Fruit fly (Drosophila melanogaster) whole organism, embryonic: Measurements from ENCODE around the gene Elo68alpha.

Experiments used
- Ada2b ChIP-seq: fragments of 200-800 bp; sonication (Bioruptor generic); IDR thresholded peaks from 2 replicates; pipeline ENCODE4 v1.3.6; 2022; ENCODE audit warnings: missing biosample characterization, missing genetic modification characterization
- CG11504 ChIP-seq: fragments of 200-800 bp; sonication (Bioruptor generic); optimal IDR thresholded peaks from 3 replicates; lab custom pipeline; 2019; ENCODE audit warnings: missing biosample characterization, mild to moderate bottlenecking, missing genetic modification characterization, moderate library complexity
- CG12236 ChIP-seq: fragments of 200-800 bp; sonication (Bioruptor generic); optimal IDR thresholded peaks from 2 replicates; lab custom pipeline; 2016; ENCODE audit warnings: missing biosample characterization, missing genetic modification characterization
- CG12769 ChIP-seq: fragments of 200-800 bp; sonication (Bioruptor generic); optimal IDR thresholded peaks from 2 replicates; lab custom pipeline; 2019; ENCODE audit warnings: missing biosample characterization, mild to moderate bottlenecking, missing genetic modification characterization, moderate library complexity
- CG15073 ChIP-seq: fragments of 200-800 bp; sonication (Bioruptor generic); optimal IDR thresholded peaks from 2 replicates; lab custom pipeline; 2016; ENCODE audit warnings: missing biosample characterization, missing genetic modification characterization
- CG1602 ChIP-seq: fragments of 200-800 bp; sonication (Bioruptor generic); optimal IDR thresholded peaks from 3 replicates; lab custom pipeline; 2016; ENCODE audit warnings: missing biosample characterization, missing genetic modification characterization
- CG16813 ChIP-seq: fragments of 200-800 bp; sonication (Bioruptor generic); IDR thresholded peaks from 3 replicates; pipeline ENCODE4 v1.3.6; 2022; ENCODE audit warnings: missing biosample characterization, missing genetic modification characterization; ENCODE audit not compliant: partially characterized antibody
- CG17568 ChIP-seq: fragments of 200-800 bp; sonication (Bioruptor generic); optimal IDR thresholded peaks from 2 replicates; lab custom pipeline; 2018; ENCODE audit warnings: missing biosample characterization, mild to moderate bottlenecking, missing genetic modification characterization, moderate library complexity
- CG30020 ChIP-seq: fragments of 200-800 bp; optimal IDR thresholded peaks from 2 replicates; lab custom pipeline; 2019; ENCODE audit warnings: missing biosample characterization, mild to moderate bottlenecking, missing genetic modification characterization, moderate library complexity
- CG32772 ChIP-seq: fragments of 200-800 bp; sonication (Bioruptor generic); IDR thresholded peaks from 2 replicates; pipeline ENCODE4 v1.3.6; 2022; ENCODE audit warnings: missing biosample characterization, missing genetic modification characterization
- CG33557 ChIP-seq: fragments of 200-800 bp; sonication (Bioruptor generic); optimal IDR thresholded peaks from 2 replicates; lab custom pipeline; 2019; ENCODE audit warnings: missing biosample characterization, mild to moderate bottlenecking, missing genetic modification characterization, moderate library complexity
- CG4730 ChIP-seq: fragments of 200-800 bp; sonication (Bioruptor generic); IDR thresholded peaks from 2 replicates; pipeline ENCODE4 v1.3.6; 2022; ENCODE audit warnings: missing biosample characterization, missing genetic modification characterization
- CG8290 ChIP-seq, 3 experiments: fragments of 200-800 bp; sonication (Bioruptor generic); optimal IDR thresholded peaks; 2 replicates each; lab custom pipeline; 2016 to 2019; ENCODE audit warnings: missing biosample characterization in 3 of 3, missing genetic modification characterization in 3 of 3, mild to moderate bottlenecking in 2 of 3, moderate library complexity in 1 of 3
- CG9215 ChIP-seq: fragments of 200-800 bp; sonication (Bioruptor generic); IDR thresholded peaks from 2 replicates; pipeline ENCODE4 v1.3.6; 2022; ENCODE audit warnings: missing biosample characterization, missing genetic modification characterization
- CG9932 ChIP-seq: fragments of 200-800 bp; sonication (Bioruptor generic); IDR thresholded peaks from 2 replicates; pipeline ENCODE4 v1.3.6; 2022; ENCODE audit warnings: missing biosample characterization, missing genetic modification characterization
- Camta ChIP-seq: fragments of 200-800 bp; sonication (Bioruptor generic); optimal IDR thresholded peaks from 2 replicates; lab custom pipeline; 2016; ENCODE audit warnings: missing biosample characterization, missing genetic modification characterization
- Dbx ChIP-seq: fragments of 200-800 bp; sonication (Bioruptor generic); IDR thresholded peaks from 3 replicates; pipeline ENCODE4 v1.3.6; 2022; ENCODE audit warnings: missing biosample characterization, missing genetic modification characterization
- Ets65A ChIP-seq: fragments of 200-800 bp; sonication (Bioruptor generic); peaks from one replicate; lab custom pipeline; 2016; ENCODE audit warnings: missing biosample characterization, missing genetic modification characterization
- Fer2 ChIP-seq: fragments of 200-800 bp; sonication (Bioruptor generic); optimal IDR thresholded peaks from 2 replicates; lab custom pipeline; 2018; ENCODE audit warnings: missing biosample characterization, mild to moderate bottlenecking, missing genetic modification characterization, moderate library complexity
- Gsc ChIP-seq: fragments of 200-800 bp; sonication (Bioruptor generic); IDR thresholded peaks from 2 replicates; pipeline ENCODE4 v1.3.6; 2022; ENCODE audit warnings: missing biosample characterization, missing genetic modification characterization
- HLH54F ChIP-seq: fragments of 200-800 bp; sonication (Bioruptor generic); optimal IDR thresholded peaks from 3 replicates; lab custom pipeline; 2016; ENCODE audit warnings: missing biosample characterization, missing genetic modification characterization
- Hr78 ChIP-seq, 2 experiments: fragments of 200-800 bp in 1 of 2; fragments of >200 bp in 1 of 2; sonication (Bioruptor generic) in 1 of 2; optimal IDR thresholded peaks; 2 replicates each; lab custom pipeline; 2017 to 2019; ENCODE audit warnings: missing biosample characterization in 2 of 2, missing genetic modification characterization in 2 of 2, mild to moderate bottlenecking in 1 of 2, moderate library complexity in 1 of 2
- Med ChIP-seq: fragments of 200-800 bp; sonication (Bioruptor generic); peaks from one replicate; lab custom pipeline; 2016; ENCODE audit warnings: missing biosample characterization, missing genetic modification characterization, mild to moderate bottlenecking, inconsistent platforms, moderate library complexity
- NFAT ChIP-seq: fragments of 200-800 bp; sonication (Bioruptor generic); IDR thresholded peaks from 2 replicates; pipeline ENCODE4 v1.3.6; 2022; ENCODE audit warnings: missing biosample characterization, missing genetic modification characterization
- Optix ChIP-seq: fragments of 200-800 bp; sonication (Bioruptor generic); IDR thresholded peaks from 3 replicates; pipeline ENCODE4 v1.3.6; 2022; ENCODE audit warnings: missing biosample characterization, missing genetic modification characterization
- Ptx1 ChIP-seq: fragments of 200-800 bp; sonication (Bioruptor generic); IDR thresholded peaks from 2 replicates; pipeline ENCODE4 v1.3.6; 2022; ENCODE audit warnings: missing biosample characterization, missing genetic modification characterization
- Rfx ChIP-seq: fragments of 200-800 bp; sonication (Bioruptor generic); IDR thresholded peaks from 2 replicates; pipeline ENCODE4 v1.3.6; 2022; ENCODE audit warnings: missing biosample characterization, missing genetic modification characterization
- Rx ChIP-seq: fragments of 200-800 bp; sonication (Bioruptor generic); IDR thresholded peaks from 2 replicates; pipeline ENCODE4 v1.3.6; 2022; ENCODE audit warnings: missing biosample characterization, missing genetic modification characterization
- Spps ChIP-seq: fragments of 200-800 bp; sonication (Bioruptor generic); optimal IDR thresholded peaks from 2 replicates; lab custom pipeline; 2018; ENCODE audit warnings: missing biosample characterization, mild to moderate bottlenecking, missing genetic modification characterization
- al ChIP-seq: fragments of 200-800 bp; sonication (Bioruptor generic); IDR thresholded peaks from 2 replicates; pipeline ENCODE4 v1.3.6; 2022; ENCODE audit warnings: missing biosample characterization, missing genetic modification characterization
- bbx ChIP-seq: fragments of 200-800 bp; sonication (Bioruptor generic); IDR thresholded peaks from 2 replicates; pipeline ENCODE4 v1.3.6; 2022; ENCODE audit warnings: missing biosample characterization, missing genetic modification characterization; ENCODE audit not compliant: partially characterized antibody
- cad ChIP-seq: fragments of >200 bp; optimal IDR thresholded peaks from 2 replicates; lab custom pipeline; 2017; ENCODE audit warnings: missing biosample characterization, missing genetic modification characterization
- cato ChIP-seq: fragments of 200-800 bp; sonication (Bioruptor generic); optimal IDR thresholded peaks from 2 replicates; lab custom pipeline; 2016; ENCODE audit warnings: missing biosample characterization, missing genetic modification characterization, borderline replicate concordance
- cg ChIP-seq: fragments of 200-800 bp; sonication (Bioruptor generic); optimal IDR thresholded peaks from 3 replicates; lab custom pipeline; 2019; ENCODE audit warnings: missing biosample characterization, mild to moderate bottlenecking, missing genetic modification characterization, moderate library complexity
- chn ChIP-seq: fragments of 200-800 bp; sonication (Bioruptor generic); optimal IDR thresholded peaks from 2 replicates; lab custom pipeline; 2016; ENCODE audit warnings: missing biosample characterization, missing genetic modification characterization
- crol ChIP-seq: fragments of 200-800 bp; sonication (Bioruptor generic); IDR thresholded peaks from 2 replicates; pipeline ENCODE4 v1.3.6; 2022; ENCODE audit warnings: missing biosample characterization, missing genetic modification characterization
- gem ChIP-seq: fragments of 200-800 bp; sonication (Bioruptor generic); optimal IDR thresholded peaks from 2 replicates; lab custom pipeline; 2019; ENCODE audit warnings: missing biosample characterization, mild to moderate bottlenecking, missing genetic modification characterization, moderate library complexity
- grau ChIP-seq: fragments of 200-800 bp; optimal IDR thresholded peaks from 3 replicates; lab custom pipeline; 2019; ENCODE audit warnings: missing biosample characterization, mild to moderate bottlenecking, missing genetic modification characterization, moderate library complexity
- kni ChIP-seq: fragments of 200-800 bp; sonication (Bioruptor generic); optimal IDR thresholded peaks from 3 replicates; lab custom pipeline; 2017; ENCODE audit warnings: mild to moderate bottlenecking, missing biosample characterization, missing genetic modification reagents, missing genetic modification characterization
- lmd ChIP-seq: fragments of 200-800 bp; sonication (Bioruptor generic); IDR thresholded peaks from 2 replicates; pipeline ENCODE4 v1.3.6; 2022; ENCODE audit warnings: missing biosample characterization, missing genetic modification characterization
- mam ChIP-seq: fragments of 200-800 bp; sonication (Bioruptor generic); optimal IDR thresholded peaks from 3 replicates; lab custom pipeline; 2016; ENCODE audit warnings: missing biosample characterization, missing genetic modification characterization
- p53 ChIP-seq: fragments of 200-800 bp; sonication (Bioruptor generic); optimal IDR thresholded peaks from 2 replicates; lab custom pipeline; 2016; ENCODE audit warnings: missing biosample characterization, missing genetic modification characterization
- prd ChIP-seq, 3 experiments: fragments of >200 bp in 2 of 3; fragments of 200-800 bp in 1 of 3; sonication (Bioruptor generic) in 1 of 3; optimal IDR thresholded peaks in 2 of 3; IDR thresholded peaks in 1 of 3; 2 replicates in 2 of 3; 3 replicates in 1 of 3; pipeline versions ENCODE4 v1.3.6 to Lab custom; 2017 to 2022; ENCODE audit warnings: missing biosample characterization in 1 of 3, missing genetic modification characterization in 1 of 3
- row ChIP-seq: fragments of 200-800 bp; sonication (Bioruptor generic); IDR thresholded peaks from 3 replicates; pipeline ENCODE4 v1.3.6; 2022; ENCODE audit warnings: missing biosample characterization, missing genetic modification characterization
- scrt ChIP-seq: fragments of 200-800 bp; sonication (Bioruptor generic); optimal IDR thresholded peaks from 2 replicates; lab custom pipeline; 2018; ENCODE audit warnings: missing biosample characterization, mild to moderate bottlenecking, missing genetic modification characterization, moderate library complexity
- sens ChIP-seq: fragments of 200-800 bp; sonication (Bioruptor generic); peaks from one replicate; lab custom pipeline; 2016; ENCODE audit warnings: missing biosample characterization, missing genetic modification characterization
- sisA ChIP-seq: fragments of 200-800 bp; sonication (Bioruptor generic); IDR thresholded peaks from 2 replicates; pipeline ENCODE4 v1.3.6; 2022; ENCODE audit warnings: missing biosample characterization, missing genetic modification characterization
- vvl ChIP-seq: fragments of 200-800 bp; sonication (Bioruptor generic); IDR thresholded peaks from 2 replicates; pipeline ENCODE4 v1.3.6; 2022; ENCODE audit warnings: missing biosample characterization, missing genetic modification characterization
- wdn ChIP-seq: fragments of 200-800 bp; sonication (Bioruptor generic); IDR thresholded peaks from 2 replicates; pipeline ENCODE4 v1.3.6; 2022; ENCODE audit warnings: missing biosample characterization, missing genetic modification characterization
- zfh2 ChIP-seq: fragments of 200-800 bp; sonication (Bioruptor generic); optimal IDR thresholded peaks from 2 replicates; lab custom pipeline; 2016; ENCODE audit warnings: missing biosample characterization, missing genetic modification characterization

Elo68alpha gene

dm6 chr3L:11119396-11119900, 16.6 kb upstream of the Elo68alpha start (continued):
- TF ChIP-seq Med (GFP tag; lab: Kevin White, UChicago) (peak; percentile 58), Dbx (GFP tag; lab: Robert Waterston, UW) (peak; percentile 37; the same call in 1 of the 3 replicates), Ets65A (peak; percentile 53), p53 (GFP tag; lab: Kevin White, UChicago) (peak; percentile 93), CG12769 (tag; lab: Kevin White, UChicago) (peak; percentile 7), Camta (GFP tag; lab: Kevin White, UChicago) (no peak), gem (tag; lab: Kevin White, UChicago) (no peak), zfh2 (GFP tag; lab: Kevin White, UChicago) (peak; percentile 32), sens (GFP tag; lab: Kevin White, UChicago) (peak; percentile 14), Rfx (peak; percentile 63), CG33557 (no peak), NFAT (GFP tag; lab: Robert Waterston, UW) (peak; percentile 52; the same call in 1 of the 2 replicates), CG9932 (GFP tag; lab: Robert Waterston, UW) (peak; percentile 59), Ada2b (GFP tag; lab: Robert Waterston, UW) (no peak), scrt (no peak), CG4730 (GFP tag; lab: Robert Waterston, UW) (0 out of 2 replicates have a peak, but pooled peaks have one; percentile 10), sisA (GFP tag; lab: Robert Waterston, UW) (peak; percentile 54), HLH54F (GFP tag; lab: Kevin White, UChicago) (peak; percentile 21), CG9215 (GFP tag; lab: Robert Waterston, UW) (peak; percentile 84), CG1602 (GFP tag; lab: Kevin White, UChicago) (no peak), Hr78 (GFP tag; optimal IDR thresholded peaks at IDR 0.05; lab: Kevin White, UChicago) (no peak), Gsc (GFP tag; lab: Robert Waterston, UW) (no peak), CG17568 (GFP tag; lab: Kevin White, UChicago) (peak; percentile 61), cad (GFP tag; lab: Kevin White, UChicago) (peak; percentile 15), CG15073 (GFP tag; lab: Kevin White, UChicago) (no peak), Spps (tag; lab: Kevin White, UChicago) (no peak), kni (GFP tag; lab: Kevin White, UChicago) (no peak), CG12236 (GFP tag; lab: Kevin White, UChicago) (no peak), cato (GFP tag; lab: Kevin White, UChicago) (no peak), al (GFP tag; lab: Robert Waterston, UW) (peak; percentile 40; the same call in 1 of the 2 replicates), mam (GFP tag; lab: Kevin White, UChicago) (peak; percentile 42), chn (GFP tag; lab: Kevin White, UChicago) (peak; percentile 33), prd (optimal IDR thresholded peaks at IDR 0.05; lab: Kevin White, UChicago) (no peak), prd (GFP tag; IDR thresholded peaks at IDR 0.05; lab: Robert Waterston, UW) (0 out of 3 replicates have a peak, but pooled peaks have one; percentile 9), CG32772 (GFP tag; lab: Robert Waterston, UW) (peak; percentile 55), lmd (GFP tag; lab: Robert Waterston, UW) (peak; percentile 45), CG11504 (tag; lab: Kevin White, UChicago) (no peak), grau (tag; lab: Kevin White, UChicago) (peak; percentile 5), CG30020 (tag; lab: Kevin White, UChicago) (no peak), Fer2 (no peak), vvl (GFP tag; lab: Robert Waterston, UW) (peak; percentile 41), CG8290 (GFP tag; optimal IDR thresholded peaks at IDR 0.05; lab: Kevin White, UChicago) (no peak), CG8290 (tag; optimal IDR thresholded peaks at IDR 0.05; lab: Kevin White, UChicago) (peak in 1 of 2 experiments; percentile 59), cg (GFP tag; lab: Kevin White, UChicago) (no peak), Ptx1 (0 out of 2 replicates have a peak, but pooled peaks have one; percentile 24), Optix (GFP tag; lab: Robert Waterston, UW) (0 out of 3 replicates have a peak, but pooled peaks have one; percentile 29), wdn (GFP tag; lab: Robert Waterston, UW) (0 out of 2 replicates have a peak, but pooled peaks have one; percentile 14), crol (GFP tag; lab: Robert Waterston, UW) (peak; percentile 77), bbx (GFP tag; lab: Robert Waterston, UW) (peak; percentile 49), row (GFP tag; lab: Robert Waterston, UW) (peak; percentile 44), CG16813 (0 out of 3 replicates have a peak, but pooled peaks have one; percentile 13), Rx (GFP tag; lab: Robert Waterston, UW) (no peak)
